Worm (Caenorhabditis elegans): ENCODE measurements around the gene srh-304.

ce11 chrV:17821805-17822204 is 6.6 kb upstream of the srh-304 start, which contains the start of gene srh-300:
- TF ChIP-seq scrt-1 (GFP tag; IDR thresholded peaks at IDR 0.05), result no peak
- no peak for TF ChIP-seq flt-1 (GFP tag; IDR thresholded peaks at IDR 0.05)
- no peak for TF ChIP-seq F13C5.2 (tag; optimal IDR thresholded peaks at IDR 0.05)
- no peak for TF ChIP-seq ama-1 (optimal IDR thresholded peaks at IDR 0.05)
- TF ChIP-seq ets-7 (tag; optimal IDR thresholded peaks at IDR 0.05), result no peak
- no peak for TF ChIP-seq hmbx-1 (tag; optimal IDR thresholded peaks at IDR 0.05)
- TF ChIP-seq tbx-11 (GFP tag; IDR thresholded peaks at IDR 0.05), result no peak
- TF ChIP-seq aly-1 (tag; optimal IDR thresholded peaks at IDR 0.05), result no peak
- no peak for TF ChIP-seq tra-4 (tag; optimal IDR thresholded peaks at IDR 0.05)
- TF ChIP-seq tbx-37 (GFP tag; conservative IDR thresholded peaks at IDR 0.05), result no peak
- TF ChIP-seq hmg-4 (GFP tag; optimal IDR thresholded peaks at IDR 0.05), result no peak
